Worm (Caenorhabditis elegans): ENCODE results near the gene C49C8.2.

DNA sequence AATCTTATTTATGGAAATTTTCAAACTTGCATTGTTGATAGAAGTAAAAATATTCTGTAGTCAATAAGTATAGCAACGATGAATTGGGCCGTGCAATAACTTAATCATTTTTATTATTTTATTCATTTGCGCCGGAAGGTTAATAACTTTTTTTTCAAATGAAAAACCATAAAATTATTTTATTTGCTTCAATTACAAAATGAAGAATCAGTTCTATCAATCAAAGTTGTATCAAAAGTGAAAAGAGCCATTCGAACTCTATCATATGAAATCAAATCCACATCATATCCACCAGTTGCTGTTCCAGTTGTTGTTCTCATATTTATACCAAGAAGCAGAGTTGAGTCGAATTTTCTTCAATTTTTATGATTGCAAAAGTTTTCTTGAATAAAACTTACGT, 2.4 kb upstream of the C49C8.2 start, which contains the start of gene cyp-33E1:
- no peak for TF ChIP-seq W03F9.2 (tag; optimal IDR thresholded peaks at IDR 0.05)
- no peak for TF ChIP-seq dao-5 (tag; optimal IDR thresholded peaks at IDR 0.05)
- TF ChIP-seq him-1 (tag; optimal IDR thresholded peaks at IDR 0.05), result no peak
